Worm (Caenorhabditis elegans): ENCODE measurements around the gene cpg-20.

cpg-20 gene

DNA sequence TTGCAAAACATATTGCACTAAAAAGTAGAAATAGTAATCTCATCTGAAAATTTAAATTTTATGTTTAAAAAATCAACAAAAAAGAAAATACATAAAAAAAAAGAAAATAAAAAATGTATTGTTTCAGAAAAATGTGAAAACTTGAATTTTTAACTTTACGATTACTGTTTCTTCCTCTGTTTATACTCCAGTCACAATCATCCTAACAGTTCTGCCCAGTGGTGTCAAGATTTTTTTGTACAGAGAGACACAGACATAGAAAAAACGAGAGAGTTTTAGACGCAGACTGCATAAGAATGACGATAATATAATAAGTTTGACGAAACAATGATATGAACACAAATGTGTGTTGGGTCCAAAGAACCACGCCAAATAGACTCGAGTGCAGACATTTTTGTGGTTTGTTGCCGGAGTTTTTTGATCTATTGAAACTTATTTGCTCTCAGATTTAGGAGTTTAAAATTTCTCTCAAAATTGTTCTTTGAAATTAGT, 7.6 kb upstream of the cpg-20 start, which contains the start of gene ugt-20 (continued):
- no peak for TF ChIP-seq zag-1 (tag; optimal IDR thresholded peaks at IDR 0.05)
- no peak for TF ChIP-seq swsn-7 (tag; optimal IDR thresholded peaks at IDR 0.05)
- TF ChIP-seq fkh-8 (tag; optimal IDR thresholded peaks at IDR 0.05) = no peak
- TF ChIP-seq pqm-1 (tag; optimal IDR thresholded peaks at IDR 0.05) = peak; percentile 19
- no peak for TF ChIP-seq ceh-63 (GFP tag; optimal IDR thresholded peaks at IDR 0.05)
- TF ChIP-seq nhr-237 (tag; optimal IDR thresholded peaks at IDR 0.05) = no peak
- TF ChIP-seq sptf-1 (tag; optimal IDR thresholded peaks at IDR 0.05) = no peak
- no peak for TF ChIP-seq C34B4.2 (tag; optimal IDR thresholded peaks at IDR 0.05)
- no peak for TF ChIP-seq sox-4 (tag; optimal IDR thresholded peaks at IDR 0.05)
- peak; percentile 22 for TF ChIP-seq nhr-47 (tag; optimal IDR thresholded peaks at IDR 0.05)
- peak; percentile 47 for TF ChIP-seq nhr-77 (tag; optimal IDR thresholded peaks at IDR 0.05)
- no peak for TF ChIP-seq hpl-2 (GFP tag; optimal IDR thresholded peaks at IDR 0.05)
- peak in 3 of 6 experiments; percentile 11 to 28 (median 27) for TF ChIP-seq elt-3 (tag; optimal IDR thresholded peaks at IDR 0.05)
- no peak for TF ChIP-seq ceh-8 (GFP tag; optimal IDR thresholded peaks at IDR 0.05)
- TF ChIP-seq ama-1 (optimal IDR thresholded peaks at IDR 0.05) = no peak
- no peak for TF ChIP-seq vab-15 (tag; optimal IDR thresholded peaks at IDR 0.05)
- TF ChIP-seq efl-3 (GFP tag; optimal IDR thresholded peaks at IDR 0.05) = no peak
- no peak for TF ChIP-seq lin-39 (tag; optimal IDR thresholded peaks at IDR 0.05)
- no peak for TF ChIP-seq pax-3 (tag; optimal IDR thresholded peaks at IDR 0.05)
- TF ChIP-seq pag-3 (tag; optimal IDR thresholded peaks at IDR 0.05; ENCODE audit: borderline replicate concordance, insufficient read depth) = no peak
- no peak for TF ChIP-seq snpc-4 (tag; optimal IDR thresholded peaks at IDR 0.05)
- no peak for TF ChIP-seq egl-13 (tag; optimal IDR thresholded peaks at IDR 0.05)
- TF ChIP-seq nhr-90 (tag; optimal IDR thresholded peaks at IDR 0.05; ENCODE audit: poor library complexity) = peak; percentile 70
- no peak for TF ChIP-seq unc-86 (tag; optimal IDR thresholded peaks at IDR 0.05)
- no peak for TF ChIP-seq ces-1 (GFP tag; optimal IDR thresholded peaks at IDR 0.05)
- TF ChIP-seq snu-23 (GFP tag; optimal IDR thresholded peaks at IDR 0.05) = peak; percentile 37
- peak; percentile 5 for TF ChIP-seq nhr-28 (tag; optimal IDR thresholded peaks at IDR 0.05)
- no peak for TF ChIP-seq isw-1 (GFP tag; IDR thresholded peaks at IDR 0.05)
- no peak for TF ChIP-seq aly-2 (tag; optimal IDR thresholded peaks at IDR 0.05)
- TF ChIP-seq lin-35 (GFP tag; optimal IDR thresholded peaks at IDR 0.05) = peak in 1 of 2 experiments; percentile 66
- no peak for TF ChIP-seq lir-3 (tag; optimal IDR thresholded peaks at IDR 0.05; ENCODE audit: poor library complexity)
- no peak for TF ChIP-seq unc-130 (tag; optimal IDR thresholded peaks at IDR 0.05)
- TF ChIP-seq rnt-1 (tag; optimal IDR thresholded peaks at IDR 0.05) = no peak
- TF ChIP-seq aha-1 (tag; optimal IDR thresholded peaks at IDR 0.05) = no peak
- TF ChIP-seq fos-1 (tag; optimal IDR thresholded peaks at IDR 0.05) = peak; percentile 24
- no peak for TF ChIP-seq mep-1 (tag; optimal IDR thresholded peaks at IDR 0.05)
- TF ChIP-seq unc-98 (GFP tag; IDR thresholded peaks at IDR 0.05) = no peak
- no peak for TF ChIP-seq ztf-11 (tag; optimal IDR thresholded peaks at IDR 0.05)
- no peak for TF ChIP-seq nhr-76 (tag; optimal IDR thresholded peaks at IDR 0.05)
- peak; percentile 11 for TF ChIP-seq blmp-1 (tag; optimal IDR thresholded peaks at IDR 0.05)
- TF ChIP-seq hlh-4 (tag; optimal IDR thresholded peaks at IDR 0.05) = no peak
- no peak for TF ChIP-seq lin-15B (tag; optimal IDR thresholded peaks at IDR 0.05)
- no peak for TF ChIP-seq lsy-2 (tag; optimal IDR thresholded peaks at IDR 0.05)
- no peak for TF ChIP-seq unc-62 (GFP tag; optimal IDR thresholded peaks at IDR 0.05)
- peak; percentile 49 for TF ChIP-seq nhr-19 (GFP tag; conservative IDR thresholded peaks at IDR 0.05)
- TF ChIP-seq ztf-4 (tag; optimal IDR thresholded peaks at IDR 0.05) = no peak
- no peak for TF ChIP-seq ets-5 (GFP tag; IDR thresholded peaks at IDR 0.05)
- no peak for TF ChIP-seq C16A3.4 (tag; optimal IDR thresholded peaks at IDR 0.05)
- TF ChIP-seq fkh-4 (tag; optimal IDR thresholded peaks at IDR 0.05; ENCODE audit: borderline replicate concordance) = no peak
- no peak for TF ChIP-seq fkh-10 (GFP tag; optimal IDR thresholded peaks at IDR 0.05)
- TF ChIP-seq tlp-1 (tag; optimal IDR thresholded peaks at IDR 0.05) = no peak
- TF ChIP-seq dpl-1 (GFP tag; optimal IDR thresholded peaks at IDR 0.05) = peak in 1 of 3 experiments; percentile 27
- TF ChIP-seq mdl-1 (tag; optimal IDR thresholded peaks at IDR 0.05) = peak in 1 of 2 experiments; percentile 50
- TF ChIP-seq ceh-88 (GFP tag; IDR thresholded peaks at IDR 0.05) = no peak
